Worm (Caenorhabditis elegans) whole organism, L4 larva: ENCODE data around the gene lron-13.

Experiments used
- F26F4.8 ChIP-seq: fragments of 200-800 bp; sonication (Bioruptor generic); conservative IDR thresholded peaks from 2 replicates; pipeline ENCODE4 v1.3.6; 2022; ENCODE audit warnings: missing genetic modification characterization, missing compliant biosample characterization
- F37D6.2 ChIP-seq: sonication (generic microtip); optimal IDR thresholded peaks from 2 replicates; lab custom pipeline; 2016; ENCODE audit warnings: mild to moderate bottlenecking, missing genetic modification characterization, missing compliant biosample characterization
- F44E2.7 ChIP-seq: fragments of 200-800 bp; sonication (Bioruptor generic); IDR thresholded peaks from 2 replicates; pipeline ENCODE4 v2.1.2; 2022; ENCODE audit warnings: missing genetic modification characterization, missing compliant biosample characterization
- F49E8.2 ChIP-seq: sonication (generic microtip); optimal IDR thresholded peaks from 2 replicates; lab custom pipeline; 2016; ENCODE audit warnings: missing compliant biosample characterization, mild to moderate bottlenecking, missing genetic modification characterization, borderline replicate concordance
- R02D3.7 ChIP-seq: fragments of 150-350 bp; sonication (generic microtip); optimal IDR thresholded peaks from 3 replicates; lab custom pipeline; 2014; ENCODE audit warnings: missing biosample characterization, missing genetic modification characterization
- T26A8.4 ChIP-seq: fragments of 200-800 bp; sonication (Bioruptor generic); IDR thresholded peaks from 2 replicates; pipeline ENCODE4 v1.3.6; 2022; ENCODE audit warnings: missing genetic modification characterization, missing compliant biosample characterization
- Y48G9A.11 ChIP-seq: fragments of 200-800 bp; sonication (Bioruptor generic); IDR thresholded peaks from 2 replicates; pipeline ENCODE4 v1.3.6; 2022; ENCODE audit warnings: missing genetic modification reagents, missing genetic modification characterization, missing compliant biosample characterization
- aha-1 ChIP-seq: fragments of 150-350 bp; peaks from one replicate; lab custom pipeline; 2014; ENCODE audit warnings: missing biosample characterization, missing genetic modification characterization
- arid-1 ChIP-seq: fragments of 200-800 bp; sonication (Bioruptor generic); conservative IDR thresholded peaks from 2 replicates; pipeline ENCODE4 v1.3.6; 2022; ENCODE audit warnings: missing genetic modification reagents, missing genetic modification characterization, missing compliant biosample characterization
- ceh-28 ChIP-seq: fragments of 150-350 bp; optimal IDR thresholded peaks from 2 replicates; lab custom pipeline; 2014; ENCODE audit warnings: missing biosample characterization, missing genetic modification reagents, missing genetic modification characterization
- ceh-44 ChIP-seq: fragments of 200-800 bp; sonication (Bioruptor generic); IDR thresholded peaks from 2 replicates; pipeline ENCODE4 v1.3.6; 2022; ENCODE audit warnings: missing genetic modification reagents, missing genetic modification characterization, missing compliant biosample characterization
- ces-1 ChIP-seq: fragments of 150-350 bp; sonication (generic microtip); optimal IDR thresholded peaks from 4 replicates; lab custom pipeline; 2014; ENCODE audit warnings: missing biosample characterization, missing genetic modification reagents, missing genetic modification characterization
- daf-12 ChIP-seq: fragments of 150-350 bp; optimal IDR thresholded peaks from 2 replicates; lab custom pipeline; 2014; ENCODE audit warnings: missing biosample characterization, missing genetic modification reagents, missing genetic modification characterization
- daf-16 ChIP-seq, 3 experiments: sonication (generic microtip); optimal IDR thresholded peaks; 2 replicates each; lab custom pipeline; 2016 to 2017; ENCODE audit warnings: missing genetic modification characterization in 3 of 3, missing genetic modification reagents in 3 of 3, mild to moderate bottlenecking in 2 of 3, missing compliant biosample characterization in 2 of 3, missing biosample characterization in 1 of 3, moderate library complexity in 1 of 3
- daf-19 ChIP-seq: fragments of 200-800 bp; sonication (Bioruptor generic); conservative IDR thresholded peaks from 2 replicates; pipeline ENCODE4 v1.3.6; 2022; ENCODE audit warnings: missing genetic modification characterization, missing compliant biosample characterization
- daf-8 ChIP-seq: fragments of 200-800 bp; sonication (Bioruptor generic); IDR thresholded peaks from 2 replicates; pipeline ENCODE4 v1.3.6; 2022; ENCODE audit warnings: missing genetic modification characterization, missing compliant biosample characterization
- dmd-6 ChIP-seq: fragments of 200-800 bp; sonication (Bioruptor generic); IDR thresholded peaks from 2 replicates; pipeline ENCODE4 v1.3.6; 2022; ENCODE audit warnings: missing genetic modification reagents, missing genetic modification characterization, missing compliant biosample characterization
- dpl-1 ChIP-seq: fragments of 150-350 bp; optimal IDR thresholded peaks from 2 replicates; lab custom pipeline; 2014; ENCODE audit warnings: missing biosample characterization, missing genetic modification reagents, missing genetic modification characterization
- egl-43 ChIP-seq: fragments of 200-800 bp; sonication (Bioruptor generic); IDR thresholded peaks from 2 replicates; pipeline ENCODE4 v1.3.6; 2022; ENCODE audit warnings: missing genetic modification reagents, missing genetic modification characterization, missing compliant biosample characterization
- fos-1 ChIP-seq: fragments of 150-350 bp; optimal IDR thresholded peaks from 2 replicates; lab custom pipeline; 2014; ENCODE audit warnings: missing biosample characterization, missing genetic modification characterization
- hlh-30 ChIP-seq: sonication (generic microtip); optimal IDR thresholded peaks from 2 replicates; lab custom pipeline; 2017; ENCODE audit warnings: antibody characterized with exemption, mild to moderate bottlenecking, missing genetic modification characterization, missing compliant biosample characterization; ENCODE audit not compliant: insufficient read depth
- hmg-1.1 ChIP-seq: fragments of 200-800 bp; sonication (Bioruptor generic); IDR thresholded peaks from 2 replicates; pipeline ENCODE4 v1.3.6; 2022; ENCODE audit warnings: missing genetic modification reagents, missing genetic modification characterization, missing compliant biosample characterization
- lim-7 ChIP-seq: fragments of 200-800 bp; sonication (Bioruptor generic); IDR thresholded peaks from 2 replicates; pipeline ENCODE4 v1.3.6; 2022; ENCODE audit warnings: missing genetic modification characterization, missing compliant biosample characterization
- lin-38 ChIP-seq: fragments of 200-800 bp; sonication (Bioruptor generic); IDR thresholded peaks from 2 replicates; pipeline ENCODE4 v1.3.6; 2022; ENCODE audit warnings: missing genetic modification reagents, missing genetic modification characterization, missing compliant biosample characterization
- madf-5 ChIP-seq, 2 experiments: fragments of 200-800 bp; sonication (Bioruptor generic); IDR thresholded peaks; 2 replicates each; pipeline ENCODE4 v1.3.6; 2022; ENCODE audit warnings: missing compliant biosample characterization in 2 of 2, missing genetic modification characterization in 2 of 2
- madf-9 ChIP-seq: fragments of 200-800 bp; sonication (Bioruptor generic); conservative IDR thresholded peaks from 2 replicates; pipeline ENCODE4 v1.3.6; 2022; ENCODE audit warnings: missing genetic modification reagents, missing genetic modification characterization, missing compliant biosample characterization
- mdt-29 ChIP-seq: fragments of 200-800 bp; sonication (Bioruptor generic); IDR thresholded peaks from 2 replicates; pipeline ENCODE4 v1.3.6; 2022; ENCODE audit warnings: missing genetic modification reagents, missing genetic modification characterization, missing compliant biosample characterization
- mes-2 ChIP-seq: sonication (generic microtip); optimal IDR thresholded peaks from 2 replicates; lab custom pipeline; 2016; ENCODE audit warnings: missing genotype, mild to moderate bottlenecking, missing genetic modification characterization, missing compliant biosample characterization; ENCODE audit not compliant: poor library complexity, severe bottlenecking
- mxl-2 ChIP-seq: fragments of 200-800 bp; sonication (Bioruptor generic); conservative IDR thresholded peaks from 2 replicates; pipeline ENCODE4 v1.3.6; 2022; ENCODE audit warnings: missing genetic modification reagents, missing genetic modification characterization, missing compliant biosample characterization
- nhr-10 ChIP-seq: fragments of 150-350 bp; optimal IDR thresholded peaks from 2 replicates; lab custom pipeline; 2014; ENCODE audit warnings: missing biosample characterization, missing genetic modification characterization
- nhr-111 ChIP-seq: fragments of 200-800 bp; sonication (Bioruptor generic); optimal IDR thresholded peaks from 2 replicates; lab custom pipeline; 2018; ENCODE audit warnings: mild to moderate bottlenecking, missing genetic modification characterization, missing compliant biosample characterization
- nhr-41 ChIP-seq: fragments of 200-800 bp; sonication (Bioruptor generic); IDR thresholded peaks from 2 replicates; pipeline ENCODE4 v1.3.6; 2022; ENCODE audit warnings: missing genetic modification reagents, missing genetic modification characterization, missing compliant biosample characterization
- nhr-42 ChIP-seq: fragments of 200-800 bp; sonication (Bioruptor generic); IDR thresholded peaks from 2 replicates; pipeline ENCODE4 v1.3.6; 2022; ENCODE audit warnings: missing genetic modification characterization, missing compliant biosample characterization
- nhr-76 ChIP-seq: fragments of 150-350 bp; optimal IDR thresholded peaks from 2 replicates; lab custom pipeline; 2014; ENCODE audit warnings: missing biosample characterization, missing genetic modification characterization
- php-3 ChIP-seq: fragments of 200-800 bp; sonication (Bioruptor generic); IDR thresholded peaks from 2 replicates; pipeline ENCODE4 v1.3.6; 2022; ENCODE audit warnings: missing genetic modification reagents, missing genetic modification characterization, missing compliant biosample characterization
- set-16 ChIP-seq: fragments of 200-800 bp; sonication (Bioruptor generic); IDR thresholded peaks from 2 replicates; pipeline ENCODE4 v1.3.6; 2022; ENCODE audit warnings: missing genetic modification reagents, missing genetic modification characterization, missing compliant biosample characterization
- snpc-4 ChIP-seq: fragments of 150-350 bp; optimal IDR thresholded peaks from 2 replicates; lab custom pipeline; 2014; ENCODE audit warnings: missing biosample characterization, missing genetic modification characterization
- spr-1 ChIP-seq: sonication (generic microtip); optimal IDR thresholded peaks from 2 replicates; lab custom pipeline; 2016; ENCODE audit warnings: mild to moderate bottlenecking, missing genetic modification characterization, missing compliant biosample characterization
- unc-62 ChIP-seq, 3 experiments: fragments of 150-350 bp in 1 of 3; sonication (generic microtip); optimal IDR thresholded peaks in 2 of 3; peaks in 1 of 3; 1 replicate in 1 of 3; 2 replicates in 2 of 3; lab custom pipeline; 2014 to 2017; ENCODE audit warnings: missing biosample characterization in 3 of 3, missing genetic modification characterization in 3 of 3, missing genetic modification reagents in 3 of 3, missing genotype in 1 of 3
- vab-7 ChIP-seq: fragments of 200-800 bp; sonication (Bioruptor generic); IDR thresholded peaks from 2 replicates; pipeline ENCODE4 v1.3.6; 2022; ENCODE audit warnings: missing genetic modification reagents, missing genetic modification characterization, missing compliant biosample characterization
- zfp-2 ChIP-seq: sonication (generic microtip); optimal IDR thresholded peaks from 2 replicates; lab custom pipeline; 2016; ENCODE audit warnings: mild to moderate bottlenecking, missing genetic modification characterization, missing compliant biosample characterization
- zip-2 ChIP-seq: fragments of 150-350 bp; optimal IDR thresholded peaks from 2 replicates; lab custom pipeline; 2014; ENCODE audit warnings: missing biosample characterization, missing genetic modification characterization

Gene lron-13

ce11 chrIII:13518437-13518836 is 8.8 kb upstream of the lron-13 start:
- TF ChIP-seq ceh-44 (GFP tag; lab: Robert Waterston, UW): no peak
- TF ChIP-seq spr-1 (tag; lab: Kevin White, UChicago): no peak
- TF ChIP-seq set-16 (GFP tag; lab: Robert Waterston, UW): peak; percentile 80
- TF ChIP-seq, all 104 proteins: peak for 1

DNA sequence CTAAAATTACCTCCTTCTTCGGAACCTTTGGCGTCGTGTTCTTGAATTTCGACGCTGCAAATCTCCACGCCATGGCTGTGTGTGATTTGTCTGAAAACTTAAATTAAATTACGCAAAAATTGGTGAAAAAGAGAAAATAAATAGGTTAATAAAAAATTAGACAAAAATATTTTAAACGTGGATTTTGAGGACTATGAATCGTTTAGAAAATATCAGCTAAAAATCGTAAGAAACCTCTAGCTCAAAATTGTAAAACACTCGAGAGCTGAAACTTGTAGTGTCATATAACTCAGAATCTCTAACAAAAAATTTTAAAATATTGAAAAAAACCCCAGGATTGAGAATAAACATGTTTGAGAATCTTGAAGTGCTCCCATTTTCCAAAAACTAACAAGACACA is 3.2 kb upstream of the lron-13 start, which contains the start of gene pod-1:
Gene pod-1, minus strand, starts transcription at position 101 of the 400 bp plus-strand sequence.
- TF ChIP-seq fos-1 (tag; lab: Kevin White, UChicago): no peak
- TF ChIP-seq daf-19 (GFP tag; lab: Robert Waterston, UW): no peak
- no peak for TF ChIP-seq daf-8 (GFP tag; lab: Robert Waterston, UW)
- TF ChIP-seq F49E8.2 (tag; lab: Kevin White, UChicago): no peak
- no peak for TF ChIP-seq F44E2.7 (GFP tag; lab: Robert Waterston, UW)
- no peak for TF ChIP-seq dpl-1 (GFP tag; lab: Kevin White, UChicago)
- TF ChIP-seq lim-7: no peak
- TF ChIP-seq zip-2 (tag; lab: Kevin White, UChicago): no peak
- no peak for TF ChIP-seq spr-1 (tag; lab: Kevin White, UChicago)

DNA sequence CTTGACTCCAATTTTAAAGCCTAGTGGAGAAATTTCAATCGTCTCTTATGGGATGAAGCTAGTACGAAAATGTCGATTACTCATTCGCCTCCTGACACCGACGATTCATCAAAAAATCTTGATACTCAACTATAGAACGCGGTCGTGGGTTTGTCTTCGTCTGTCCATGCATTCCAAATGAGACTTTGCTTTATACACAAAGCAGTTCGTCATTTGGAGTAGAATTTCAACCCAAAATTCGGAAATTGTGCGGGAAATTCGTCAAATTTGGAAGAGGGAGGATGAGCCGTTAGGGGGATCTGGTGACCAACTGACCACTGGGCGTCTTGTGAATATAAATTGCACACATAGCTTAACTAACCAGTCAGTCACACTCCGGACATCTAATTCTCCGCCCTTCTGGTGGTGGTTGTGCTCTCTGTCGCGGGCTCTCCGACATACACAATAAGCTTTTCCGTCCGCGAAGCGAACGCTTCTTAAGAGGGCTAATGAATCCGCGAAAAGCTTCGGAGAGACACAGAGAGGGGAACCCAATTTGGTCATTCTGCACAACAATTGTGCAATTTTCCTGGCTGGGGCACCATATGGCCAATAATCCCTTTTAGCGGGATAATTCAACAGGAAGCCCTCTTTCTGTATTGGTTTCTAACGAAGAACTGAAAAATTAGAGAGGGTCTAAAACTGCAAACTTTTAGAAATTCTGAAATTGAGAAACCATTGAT is 2.0 kb upstream of the lron-13 start:
- TF ChIP-seq fos-1 (tag; lab: Kevin White, UChicago): no peak
- TF ChIP-seq aha-1: peak; percentile 94
- TF ChIP-seq egl-43 (GFP tag; lab: Robert Waterston, UW): 0 out of 2 replicates have a peak, but pooled peaks have one; percentile 48
- no peak for TF ChIP-seq daf-19 (GFP tag; lab: Robert Waterston, UW)
- no peak for TF ChIP-seq arid-1 (GFP tag; lab: Robert Waterston, UW)
- TF ChIP-seq madf-9 (GFP tag; lab: Robert Waterston, UW): 0 out of 2 replicates have a peak, but pooled peaks have one; percentile 11
- no peak for TF ChIP-seq ceh-44 (GFP tag; lab: Robert Waterston, UW)
- no peak for TF ChIP-seq unc-62 (GFP tag; optimal IDR thresholded peaks at IDR 0.05 in 1 of 2; lab: Kevin White, UChicago)
- no peak for TF ChIP-seq unc-62 (tag; optimal IDR thresholded peaks at IDR 0.05; lab: Kevin White, UChicago)
- TF ChIP-seq hmg-1.1 (GFP tag; lab: Robert Waterston, UW): 0 out of 2 replicates have a peak, but pooled peaks have one; percentile 18
- no peak for TF ChIP-seq vab-7

DNA sequence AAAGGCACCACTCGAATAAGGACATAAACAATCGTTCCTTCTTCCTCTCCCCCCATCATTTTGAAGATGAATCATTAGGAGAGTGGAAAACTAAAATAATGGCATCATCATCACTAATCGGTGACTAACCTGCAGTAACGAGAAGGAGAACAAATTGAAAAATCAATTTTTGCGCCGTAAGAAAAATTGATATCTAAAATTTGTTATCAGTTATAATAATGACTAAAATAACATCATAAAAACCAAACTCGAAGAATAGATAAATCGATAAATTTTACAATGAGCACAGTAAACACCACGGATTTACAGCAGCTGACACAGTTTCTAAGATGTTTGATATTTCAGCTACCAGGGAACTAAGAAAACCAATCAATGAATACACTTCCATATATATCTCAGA is 1.0 kb upstream of the lron-13 start:
- TF ChIP-seq F37D6.2 (tag; lab: Kevin White, UChicago) (no peak), vab-7 (no peak), nhr-111 (GFP tag; lab: Kevin White, UChicago) (no peak), dmd-6 (GFP tag; lab: Robert Waterston, UW) (peak; percentile 23; the same call in 1 of the 2 replicates), madf-9 (GFP tag; lab: Robert Waterston, UW) (no peak), R02D3.7 (tag; lab: Kevin White, UChicago) (no peak), zip-2 (tag; lab: Kevin White, UChicago) (no peak), madf-5 (GFP tag; IDR thresholded peaks at IDR 0.05; lab: Robert Waterston, UW) (no peak), snpc-4 (tag; lab: Kevin White, UChicago) (no peak), nhr-10 (tag; lab: Kevin White, UChicago) (no peak), ceh-28 (tag; lab: Kevin White, UChicago) (no peak), F26F4.8 (no peak), nhr-76 (tag; lab: Kevin White, UChicago) (no peak), arid-1 (GFP tag; lab: Robert Waterston, UW) (no peak), nhr-42 (GFP tag; lab: Robert Waterston, UW) (no peak), daf-16 (GFP tag; optimal IDR thresholded peaks at IDR 0.05; lab: Kevin White, UChicago) (no peak), daf-16 (tag; optimal IDR thresholded peaks at IDR 0.05; lab: Kevin White, UChicago) (peak; percentile 91), hlh-30 (tag; lab: Kevin White, UChicago) (no peak), mes-2 (tag; lab: Kevin White, UChicago) (peak; percentile 50), daf-12 (no peak), Y48G9A.11 (GFP tag; lab: Robert Waterston, UW) (no peak), lin-38 (GFP tag; lab: Robert Waterston, UW) (no peak), nhr-41 (GFP tag; lab: Robert Waterston, UW) (no peak), php-3 (GFP tag; lab: Robert Waterston, UW) (0 out of 2 replicates have a peak, but pooled peaks have one; percentile 22), set-16 (GFP tag; lab: Robert Waterston, UW) (no peak), T26A8.4 (GFP tag; lab: Robert Waterston, UW) (no peak), zfp-2 (tag; lab: Kevin White, UChicago) (no peak), mxl-2 (GFP tag; lab: Robert Waterston, UW) (no peak), ces-1 (no peak), mdt-29 (GFP tag; lab: Robert Waterston, UW) (no peak)
